Fruit fly (Drosophila melanogaster): Measurements from ENCODE around the gene CG44476.

DNA sequence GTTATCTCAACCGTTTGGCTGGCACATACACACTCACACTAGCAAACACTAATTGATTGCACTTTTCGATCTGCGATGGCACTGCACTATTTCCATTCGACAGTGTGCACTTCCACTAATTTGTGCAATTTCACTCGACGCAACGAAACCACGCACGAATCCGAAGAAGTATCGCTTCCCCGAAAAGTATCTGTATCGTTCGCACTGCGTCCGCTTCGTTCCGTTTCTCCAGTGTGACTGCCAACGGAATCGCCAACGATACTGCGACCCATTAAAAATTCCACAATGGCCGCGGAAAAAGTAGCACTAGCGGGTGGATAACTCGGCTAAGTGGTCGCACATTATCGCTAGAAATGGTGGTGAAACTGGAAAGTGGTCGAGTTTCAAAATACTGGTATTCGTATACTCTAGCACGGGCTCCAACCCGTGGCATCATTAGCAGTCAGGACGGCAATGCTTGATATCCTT, 39.2 kb upstream of the CG44476 start, which contains the start of gene Socs36E:
- TF ChIP-seq psq (optimal IDR thresholded peaks at IDR 0.05) (no peak), CG8478 (optimal IDR thresholded peaks at IDR 0.05) (no peak), Dll (optimal IDR thresholded peaks at IDR 0.05) (no peak), pan (optimal IDR thresholded peaks at IDR 0.05) (no peak), usp (GFP tag; optimal IDR thresholded peaks at IDR 0.05) (no peak)

Measured in whole organism.